Fruit fly (Drosophila melanogaster) whole organism, prepupa: ENCODE results near the gene CG34305.
A peak's percentile ranks its signal among the peaks of the same experiment; 100 is the strongest.
"Not testable (repeated sequence)": the region's sequence is repeated elsewhere in the genome, so short reads cannot be mapped to it uniquely, and the experiment has no call there.

ENCODE experiments used
- Blimp-1 ChIP-seq: fragments of 200-800 bp; sonication (Bioruptor generic); optimal IDR thresholded peaks from 3 replicates; lab custom pipeline; 2017; ENCODE audit warnings: missing biosample characterization, missing genetic modification characterization, mild to moderate bottlenecking, moderate library complexity, missing genetic modification reagents
- CG10631 ChIP-seq: fragments of 200-800 bp; sonication (Bioruptor generic); optimal IDR thresholded peaks from 2 replicates; lab custom pipeline; 2016; ENCODE audit warnings: missing biosample characterization, missing genetic modification characterization
- CG10669 ChIP-seq: fragments of 200-800 bp; sonication (Bioruptor generic); optimal IDR thresholded peaks from 3 replicates; lab custom pipeline; 2018; ENCODE audit warnings: missing biosample characterization, mild to moderate bottlenecking, missing genetic modification characterization, moderate library complexity
- CG11294 ChIP-seq: fragments of 200-800 bp; sonication (Bioruptor generic); IDR thresholded peaks from 2 replicates; pipeline ENCODE4 v1.3.6; 2022; ENCODE audit warnings: missing biosample characterization, missing genetic modification characterization
- CG11902 ChIP-seq: fragments of 200-800 bp; sonication (Bioruptor generic); optimal IDR thresholded peaks from 3 replicates; lab custom pipeline; 2016; ENCODE audit warnings: missing biosample characterization, missing genetic modification characterization
- CG16779 ChIP-seq: fragments of 200-800 bp; sonication (Bioruptor generic); optimal IDR thresholded peaks from 3 replicates; lab custom pipeline; 2017; ENCODE audit warnings: missing biosample characterization, mild to moderate bottlenecking, missing genetic modification characterization
- CG3032 ChIP-seq: fragments of 200-800 bp; optimal IDR thresholded peaks from 2 replicates; lab custom pipeline; 2019; ENCODE audit warnings: missing biosample characterization, mild to moderate bottlenecking, missing genetic modification characterization, moderate library complexity
- CG31627 ChIP-seq: fragments of 200-800 bp; sonication (Bioruptor generic); optimal IDR thresholded peaks from 3 replicates; lab custom pipeline; 2016; ENCODE audit warnings: missing biosample characterization, missing genetic modification characterization
- CG34406 ChIP-seq: fragments of 200-800 bp; sonication (Bioruptor generic); optimal IDR thresholded peaks from 3 replicates; lab custom pipeline; 2016; ENCODE audit warnings: missing biosample characterization, missing genetic modification characterization
- CG3919 ChIP-seq: fragments of 200-800 bp; sonication (Bioruptor generic); optimal IDR thresholded peaks from 3 replicates; lab custom pipeline; 2016; ENCODE audit warnings: missing biosample characterization, missing genetic modification characterization
- CG6276 ChIP-seq: fragments of 200-800 bp; sonication (Bioruptor generic); optimal IDR thresholded peaks from 2 replicates; lab custom pipeline; 2017; ENCODE audit warnings: missing biosample characterization, mild to moderate bottlenecking, missing genetic modification characterization
- CG6792 ChIP-seq: fragments of 200-800 bp; sonication (Bioruptor generic); optimal IDR thresholded peaks from 3 replicates; lab custom pipeline; 2016; ENCODE audit warnings: missing biosample characterization, missing genetic modification characterization
- CG6808 ChIP-seq: fragments of 200-800 bp; sonication (Bioruptor generic); optimal IDR thresholded peaks from 3 replicates; lab custom pipeline; 2017; ENCODE audit warnings: missing biosample characterization, missing genetic modification characterization, mild to moderate bottlenecking, moderate library complexity, missing genetic modification reagents
- CG6854 ChIP-seq: fragments of 200-800 bp; sonication (Bioruptor generic); optimal IDR thresholded peaks from 2 replicates; lab custom pipeline; 2017; ENCODE audit warnings: missing biosample characterization, mild to moderate bottlenecking, missing genetic modification characterization
- CG7368 ChIP-seq: fragments of 200-800 bp; sonication (Bioruptor generic); optimal IDR thresholded peaks from 3 replicates; lab custom pipeline; 2016; ENCODE audit warnings: missing biosample characterization, missing genetic modification characterization
- CG8119 ChIP-seq: fragments of 200-800 bp; sonication (Bioruptor generic); IDR thresholded peaks from 3 replicates; pipeline ENCODE4 v1.3.6; 2022; ENCODE audit warnings: missing biosample characterization, missing genetic modification characterization
- CG8319 ChIP-seq: fragments of 200-800 bp; sonication (Bioruptor generic); optimal IDR thresholded peaks from 3 replicates; lab custom pipeline; 2016; ENCODE audit warnings: missing biosample characterization, missing genetic modification characterization
- CG9139 ChIP-seq: fragments of 200-800 bp; sonication (Bioruptor generic); optimal IDR thresholded peaks from 3 replicates; lab custom pipeline; 2017; ENCODE audit warnings: missing biosample characterization, mild to moderate bottlenecking, missing genetic modification characterization
- Eip75B ChIP-seq: fragments of 200-800 bp; sonication (Bioruptor generic); optimal IDR thresholded peaks from 3 replicates; lab custom pipeline; 2016; ENCODE audit warnings: missing biosample characterization, missing genetic modification characterization
- Eip78C ChIP-seq: fragments of 200-800 bp; sonication (Bioruptor generic); peaks from one replicate; lab custom pipeline; 2016; ENCODE audit warnings: missing biosample characterization, missing genetic modification characterization
- Ets21C ChIP-seq: fragments of 200-800 bp; sonication (Bioruptor generic); optimal IDR thresholded peaks from 3 replicates; lab custom pipeline; 2016; ENCODE audit warnings: missing biosample characterization, missing genetic modification characterization
- Ets96B ChIP-seq: fragments of 200-800 bp; optimal IDR thresholded peaks from 2 replicates; lab custom pipeline; 2019; ENCODE audit warnings: missing biosample characterization, mild to moderate bottlenecking, missing genetic modification characterization, moderate library complexity
- Gug ChIP-seq: fragments of 200-800 bp; sonication (Bioruptor generic); IDR thresholded peaks from 2 replicates; pipeline ENCODE4 v1.3.6; 2022; ENCODE audit warnings: missing biosample characterization, missing genetic modification characterization
- Hr38 ChIP-seq: sonication (Bioruptor generic); optimal IDR thresholded peaks from 2 replicates; lab custom pipeline; 2016; ENCODE audit warnings: missing biosample characterization, missing genetic modification characterization
- Hr39 ChIP-seq: fragments of 200-800 bp; sonication (Bioruptor generic); optimal IDR thresholded peaks from 2 replicates; lab custom pipeline; 2016; ENCODE audit warnings: missing biosample characterization, missing genetic modification characterization
- Hr4 ChIP-seq: fragments of 200-800 bp; sonication (Bioruptor generic); optimal IDR thresholded peaks from 3 replicates; lab custom pipeline; 2016; ENCODE audit warnings: missing biosample characterization, missing genetic modification characterization
- OdsH ChIP-seq: fragments of 200-800 bp; sonication (Bioruptor generic); optimal IDR thresholded peaks from 3 replicates; lab custom pipeline; 2016; ENCODE audit warnings: missing biosample characterization, missing genetic modification characterization
- Smox ChIP-seq: fragments of 200-800 bp; sonication (Bioruptor generic); optimal IDR thresholded peaks from 3 replicates; lab custom pipeline; 2016; ENCODE audit warnings: missing biosample characterization, missing genetic modification characterization
- Sox102F ChIP-seq: fragments of 200-800 bp; sonication (Bioruptor generic); optimal IDR thresholded peaks from 2 replicates; lab custom pipeline; 2016; ENCODE audit warnings: missing biosample characterization, mild to moderate bottlenecking, missing genetic modification characterization
- Sox14 ChIP-seq: fragments of 200-800 bp; sonication (Bioruptor generic); optimal IDR thresholded peaks from 3 replicates; lab custom pipeline; 2016; ENCODE audit warnings: missing biosample characterization, missing genetic modification characterization
- Sox15 ChIP-seq: fragments of 200-800 bp; sonication (Bioruptor generic); optimal IDR thresholded peaks from 3 replicates; lab custom pipeline; 2016; ENCODE audit warnings: missing biosample characterization, missing genetic modification characterization
- achi ChIP-seq: fragments of 200-800 bp; sonication (Bioruptor generic); optimal IDR thresholded peaks from 3 replicates; lab custom pipeline; 2016; ENCODE audit warnings: missing biosample characterization, missing genetic modification characterization
- cyc ChIP-seq: fragments of 200-800 bp; sonication (Bioruptor generic); optimal IDR thresholded peaks from 3 replicates; lab custom pipeline; 2016; ENCODE audit warnings: missing biosample characterization, missing genetic modification characterization
- dac ChIP-seq: fragments of 200-800 bp; sonication (Bioruptor generic); optimal IDR thresholded peaks from 2 replicates; lab custom pipeline; 2017; ENCODE audit warnings: missing biosample characterization, mild to moderate bottlenecking, missing genetic modification characterization
- dsx ChIP-seq: fragments of 200-800 bp; optimal IDR thresholded peaks from 3 replicates; lab custom pipeline; 2019; ENCODE audit warnings: missing biosample characterization, mild to moderate bottlenecking, missing genetic modification characterization, moderate library complexity; ENCODE audit not compliant: poor library complexity, severe bottlenecking
- eg ChIP-seq: fragments of 200-800 bp; sonication (Bioruptor generic); IDR thresholded peaks from 3 replicates; pipeline ENCODE4 v1.3.6; 2022; ENCODE audit warnings: missing biosample characterization, missing genetic modification characterization
- esn ChIP-seq: fragments of 200-800 bp; sonication (Bioruptor generic); optimal IDR thresholded peaks from 2 replicates; lab custom pipeline; 2016; ENCODE audit warnings: missing biosample characterization, mild to moderate bottlenecking, missing genetic modification characterization, moderate library complexity
- fd59A ChIP-seq: fragments of 200-800 bp; sonication (Bioruptor generic); optimal IDR thresholded peaks from 2 replicates; lab custom pipeline; 2017; ENCODE audit warnings: missing biosample characterization, mild to moderate bottlenecking, missing genetic modification characterization, missing genetic modification reagents
- fkh ChIP-seq: fragments of 200-800 bp; sonication (Bioruptor generic); optimal IDR thresholded peaks from 3 replicates; lab custom pipeline; 2017; ENCODE audit warnings: missing biosample characterization, mild to moderate bottlenecking, missing genetic modification characterization, moderate library complexity
- lz ChIP-seq: fragments of 200-800 bp; sonication (Bioruptor generic); optimal IDR thresholded peaks from 3 replicates; lab custom pipeline; 2016; ENCODE audit warnings: missing biosample characterization, missing genetic modification characterization
- pdm3 ChIP-seq: fragments of 200-800 bp; sonication (Bioruptor generic); optimal IDR thresholded peaks from 3 replicates; lab custom pipeline; 2016; ENCODE audit warnings: missing biosample characterization, missing genetic modification characterization
- salr ChIP-seq, 2 experiments: fragments of 200-800 bp; sonication (Bioruptor generic); optimal IDR thresholded peaks; 3 replicates each; lab custom pipeline; 2016 to 2018; ENCODE audit warnings: missing biosample characterization in 2 of 2, missing genetic modification characterization in 2 of 2, mild to moderate bottlenecking in 1 of 2
- ss ChIP-seq, 2 experiments: fragments of 200-800 bp; sonication (Bioruptor generic); optimal IDR thresholded peaks; 2 replicates in 1 of 2; 3 replicates in 1 of 2; lab custom pipeline; 2017 to 2018; ENCODE audit warnings: mild to moderate bottlenecking in 2 of 2, missing biosample characterization in 2 of 2, missing genetic modification characterization in 2 of 2, moderate library complexity in 1 of 2
- topi ChIP-seq: fragments of 200-800 bp; sonication (Bioruptor generic); optimal IDR thresholded peaks from 3 replicates; lab custom pipeline; 2016; ENCODE audit warnings: missing biosample characterization, missing genetic modification characterization
- vri ChIP-seq: fragments of 200-800 bp; sonication (Bioruptor generic); optimal IDR thresholded peaks from 3 replicates; lab custom pipeline; 2016; ENCODE audit warnings: missing biosample characterization, mild to moderate bottlenecking, missing genetic modification characterization

Gene CG34305

DNA sequence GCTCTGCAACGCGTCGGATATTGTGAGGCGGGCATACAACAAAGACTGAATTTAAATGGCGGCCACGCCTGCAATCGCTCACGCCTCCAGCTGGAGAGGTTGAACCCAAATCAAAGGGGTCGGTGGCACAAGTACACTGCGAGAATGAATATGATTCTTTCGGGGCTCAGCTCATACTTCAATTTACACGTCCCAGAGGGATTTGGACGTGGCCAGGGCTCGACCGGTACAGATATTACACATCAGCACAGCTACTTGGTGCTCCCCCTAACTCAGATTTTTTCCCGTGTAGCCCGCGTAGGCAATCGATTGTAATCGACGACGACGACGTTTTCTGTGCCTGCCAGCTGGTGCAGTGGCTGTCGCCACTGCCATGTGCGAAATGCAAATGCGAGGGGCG lies 28.9 kb downstream of the CG34305 start (continued):
- TF ChIP-seq CG10631 (GFP tag; lab: Kevin White, UChicago) (peak; percentile 85), topi (GFP tag; lab: Kevin White, UChicago) (peak; percentile 86), Hr39 (GFP tag; lab: Kevin White, UChicago) (peak; percentile 88), dsx (GFP tag; lab: Kevin White, UChicago) (peak; percentile 82), esn (GFP tag; lab: Kevin White, UChicago) (peak; percentile 81), Hr4 (GFP tag; lab: Kevin White, UChicago) (peak; percentile 90), CG7368 (peak; percentile 93), CG6854 (GFP tag; lab: Kevin White, UChicago) (peak; percentile 47), CG8319 (peak; percentile 85), CG9139 (GFP tag; lab: Kevin White, UChicago) (peak; percentile 80), Eip78C (GFP tag; lab: Kevin White, UChicago) (peak; percentile 96), vri (peak; percentile 66), OdsH (GFP tag; lab: Kevin White, UChicago) (peak; percentile 92), Sox102F (GFP tag; lab: Kevin White, UChicago) (peak; percentile 73), CG16779 (tag; lab: Kevin White, UChicago) (peak; percentile 65), CG31627 (GFP tag; lab: Kevin White, UChicago) (peak; percentile 90), CG3919 (GFP tag; lab: Kevin White, UChicago) (peak; percentile 93), CG11902 (peak; percentile 92), achi (peak; percentile 84), CG8119 (GFP tag; lab: Robert Waterston, UW) (peak; percentile 88), cyc (GFP tag; lab: Kevin White, UChicago) (peak; percentile 92)

- TF ChIP-seq Eip75B (GFP tag; lab: Kevin White, UChicago); CG10669 (GFP tag; lab: Kevin White, UChicago); fkh: not testable (repeated sequence)
Measured at dm6 chr3R:4211483-4211882, 31.5 kb downstream of the CG34305 start, which contains the start of gene aux. TSS of gene aux (plus strand) at chr3R:4211783.

DNA sequence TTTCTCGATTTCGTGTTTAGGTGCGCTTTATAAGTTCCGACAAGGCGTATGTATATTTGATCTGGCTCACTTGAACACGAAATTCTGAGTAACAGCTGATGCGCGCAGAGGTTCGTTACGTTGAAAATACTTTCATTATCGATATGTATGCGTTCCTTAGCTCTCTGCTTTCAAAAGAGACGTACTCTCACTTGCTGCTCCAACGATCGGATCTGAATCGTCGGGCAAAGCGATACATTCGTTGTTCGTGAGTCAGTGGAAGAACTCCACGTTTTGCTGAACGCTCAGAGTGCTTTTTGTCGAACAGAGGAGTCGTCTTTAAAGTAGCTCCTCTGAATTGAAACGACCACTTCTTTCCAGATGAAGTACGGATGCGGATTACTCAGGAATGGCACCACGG lies 45.9 kb downstream of the CG34305 start, which contains the start of gene beta-Man:
Gene beta-Man, plus strand, starts transcription at position 152 of the 400 bp plus-strand sequence.
- TF ChIP-seq topi (GFP tag; lab: Kevin White, UChicago): no peak
- TF ChIP-seq Ets96B (tag; lab: Kevin White, UChicago): no peak
- no peak for TF ChIP-seq fd59A (GFP tag; lab: Kevin White, UChicago)
- TF ChIP-seq CG11294 (GFP tag; lab: Robert Waterston, UW): no peak
- TF ChIP-seq CG11902: no peak
- no peak for TF ChIP-seq CG10669 (GFP tag; lab: Kevin White, UChicago)
- no peak for TF ChIP-seq CG6276 (GFP tag; lab: Kevin White, UChicago)
- TF ChIP-seq ss (GFP tag; optimal IDR thresholded peaks at IDR 0.05; lab: Kevin White, UChicago): no peak
- TF ChIP-seq Blimp-1: peak; percentile 81
- TF ChIP-seq Hr38 (GFP tag; lab: Kevin White, UChicago): no peak
- TF ChIP-seq CG3032 (tag; lab: Kevin White, UChicago): no peak
- no peak for TF ChIP-seq dac (GFP tag; lab: Kevin White, UChicago)
- no peak for TF ChIP-seq CG8119 (GFP tag; lab: Robert Waterston, UW)
- TF ChIP-seq esn (GFP tag; lab: Kevin White, UChicago): peak; percentile 12
- no peak for TF ChIP-seq Smox
- no peak for TF ChIP-seq CG3919 (GFP tag; lab: Kevin White, UChicago)
- peak; percentile 68 for TF ChIP-seq Eip78C (GFP tag; lab: Kevin White, UChicago)
- no peak for TF ChIP-seq CG6792 (GFP tag; lab: Kevin White, UChicago)
- TF ChIP-seq lz (GFP tag; lab: Kevin White, UChicago): no peak
- TF ChIP-seq achi: no peak
- TF ChIP-seq Gug (GFP tag; lab: Robert Waterston, UW): no peak
- TF ChIP-seq pdm3 (GFP tag; lab: Kevin White, UChicago): no peak
- TF ChIP-seq vri: no peak
- TF ChIP-seq Ets21C (GFP tag; lab: Kevin White, UChicago): no peak
- no peak for TF ChIP-seq CG6808 (GFP tag; lab: Kevin White, UChicago)
- no peak for TF ChIP-seq OdsH (GFP tag; lab: Kevin White, UChicago)
- TF ChIP-seq Sox14 (GFP tag; lab: Kevin White, UChicago): peak; percentile 14
- no peak for TF ChIP-seq CG7368
- TF ChIP-seq Sox15 (GFP tag; lab: Kevin White, UChicago): no peak
- no peak for TF ChIP-seq salr (GFP tag; optimal IDR thresholded peaks at IDR 0.05; lab: Kevin White, UChicago)
- TF ChIP-seq dsx (GFP tag; lab: Kevin White, UChicago): peak; percentile 8
- no peak for TF ChIP-seq Hr39 (GFP tag; lab: Kevin White, UChicago)
- no peak for TF ChIP-seq CG34406
- no peak for TF ChIP-seq Hr4 (GFP tag; lab: Kevin White, UChicago)
- TF ChIP-seq CG6854 (GFP tag; lab: Kevin White, UChicago): peak; percentile 65
- no peak for TF ChIP-seq eg (GFP tag; lab: Robert Waterston, UW)
- TF ChIP-seq CG9139 (GFP tag; lab: Kevin White, UChicago): peak; percentile 31
- TF ChIP-seq Sox102F (GFP tag; lab: Kevin White, UChicago): peak; percentile 17
